Worm (Caenorhabditis elegans) whole organism, L3 larva: ENCODE measurements around the gene srz-90.

Experiments
- aly-2 ChIP-seq: fragments of 150-350 bp; optimal IDR thresholded peaks from 2 replicates; lab custom pipeline; 2014; ENCODE audit warnings: missing biosample characterization, missing genetic modification characterization
- daf-12 ChIP-seq: fragments of 150-350 bp; optimal IDR thresholded peaks from 2 replicates; lab custom pipeline; 2014; ENCODE audit warnings: missing biosample characterization, missing genetic modification reagents, missing genetic modification characterization
- elt-3 ChIP-seq, 3 experiments: fragments of 150-350 bp in 1 of 3; sonication (generic microtip) in 2 of 3; optimal IDR thresholded peaks; 2 replicates in 2 of 3; 4 replicates in 1 of 3; lab custom pipeline; 2014 to 2017; ENCODE audit warnings: missing biosample characterization in 3 of 3, missing genetic modification characterization in 3 of 3
- fkh-10 ChIP-seq: sonication (generic microtip); optimal IDR thresholded peaks from 2 replicates; lab custom pipeline; 2017; ENCODE audit warnings: missing biosample characterization, missing genetic modification reagents, missing genetic modification characterization
- nhr-11 ChIP-seq: fragments of 150-350 bp; optimal IDR thresholded peaks from 2 replicates; lab custom pipeline; 2014; ENCODE audit warnings: missing biosample characterization, missing genetic modification characterization
- nhr-28 ChIP-seq: fragments of 150-350 bp; optimal IDR thresholded peaks from 2 replicates; lab custom pipeline; 2014; ENCODE audit warnings: missing biosample characterization, missing genetic modification characterization
- nhr-76 ChIP-seq: fragments of 150-350 bp; sonication (generic microtip); optimal IDR thresholded peaks from 5 replicates; lab custom pipeline; 2014; ENCODE audit warnings: missing biosample characterization, missing genetic modification characterization
- pha-4 ChIP-seq: fragments of 150-350 bp; optimal IDR thresholded peaks from 2 replicates; lab custom pipeline; 2014; ENCODE audit warnings: missing biosample characterization, missing genetic modification reagents, missing genetic modification characterization
- unc-62 ChIP-seq: fragments of 150-350 bp; sonication (generic microtip); optimal IDR thresholded peaks from 4 replicates; lab custom pipeline; 2014; ENCODE audit warnings: missing biosample characterization, missing genetic modification reagents, missing genetic modification characterization

ce11 chrV:17520735-17521134 is 7.1 kb upstream of the srz-90 start, which contains the start of gene fbxa-136:
- TF ChIP-seq daf-12 (tag; lab: Kevin White, UChicago) (no peak), nhr-28 (tag; lab: Kevin White, UChicago) (no peak), nhr-11 (tag; lab: Kevin White, UChicago) (no peak), unc-62 (GFP tag; lab: Kevin White, UChicago) (no peak), nhr-76 (tag; lab: Kevin White, UChicago) (no peak), pha-4 (tag; lab: Kevin White, UChicago) (no peak), aly-2 (tag; lab: Kevin White, UChicago) (no peak), elt-3 (tag; optimal IDR thresholded peaks at IDR 0.05; lab: Kevin White, UChicago) (no peak), fkh-10 (GFP tag; lab: Kevin White, UChicago) (no peak)
